Worm (Caenorhabditis elegans) whole organism, L4 larva: ENCODE measurements around the gene C52B9.19.

ENCODE experiments used
- F10B5.3 ChIP-seq: sonication (generic microtip); optimal IDR thresholded peaks from 2 replicates; lab custom pipeline; 2016; ENCODE audit warnings: mild to moderate bottlenecking, missing genetic modification characterization, missing compliant biosample characterization
- F37D6.2 ChIP-seq: sonication (generic microtip); optimal IDR thresholded peaks from 2 replicates; lab custom pipeline; 2016; ENCODE audit warnings: mild to moderate bottlenecking, missing genetic modification characterization, missing compliant biosample characterization
- R02D3.7 ChIP-seq: fragments of 150-350 bp; sonication (generic microtip); optimal IDR thresholded peaks from 3 replicates; lab custom pipeline; 2014; ENCODE audit warnings: missing biosample characterization, missing genetic modification characterization
- T20F7.1 ChIP-seq: fragments of 200-800 bp; sonication (Bioruptor generic); optimal IDR thresholded peaks from 2 replicates; lab custom pipeline; 2018; ENCODE audit warnings: mild to moderate bottlenecking, missing genetic modification characterization, missing compliant biosample characterization
- ZK546.5 ChIP-seq, 2 experiments: sonication (generic microtip); optimal IDR thresholded peaks; 2 replicates each; lab custom pipeline; 2017; ENCODE audit warnings: missing biosample characterization in 2 of 2, missing genetic modification characterization in 2 of 2
- aha-1 ChIP-seq: fragments of 150-350 bp; peaks from one replicate; lab custom pipeline; 2014; ENCODE audit warnings: missing biosample characterization, missing genetic modification characterization
- ama-1 ChIP-seq: fragments of 150-350 bp; optimal IDR thresholded peaks from 2 replicates; lab custom pipeline; 2014; ENCODE audit warnings: inconsistent platforms, mixed read lengths
- attf-4 ChIP-seq: sonication (generic microtip); optimal IDR thresholded peaks from 3 replicates; lab custom pipeline; 2017; ENCODE audit warnings: missing biosample characterization, missing genetic modification characterization
- ceh-20 ChIP-seq: fragments of 200-800 bp; sonication (Bioruptor generic); IDR thresholded peaks from 2 replicates; pipeline ENCODE4 v1.3.6; 2022; ENCODE audit warnings: missing genetic modification reagents, missing genetic modification characterization, missing compliant biosample characterization
- ceh-62 ChIP-seq: sonication (generic microtip); optimal IDR thresholded peaks from 2 replicates; lab custom pipeline; 2017; ENCODE audit warnings: missing biosample characterization, missing genetic modification characterization
- ceh-82 ChIP-seq: sonication (generic microtip); optimal IDR thresholded peaks from 2 replicates; lab custom pipeline; 2017; ENCODE audit warnings: missing biosample characterization, missing genetic modification characterization
- cey-2 ChIP-seq: sonication (generic microtip); optimal IDR thresholded peaks from 3 replicates; lab custom pipeline; 2017; ENCODE audit warnings: missing genetic modification characterization, mild to moderate bottlenecking, missing compliant biosample characterization, antibody characterized with exemption, borderline replicate concordance; ENCODE audit not compliant: insufficient read depth
- daf-16 ChIP-seq, 3 experiments: sonication (generic microtip); optimal IDR thresholded peaks; 2 replicates each; lab custom pipeline; 2016 to 2017; ENCODE audit warnings: missing genetic modification characterization in 3 of 3, missing genetic modification reagents in 3 of 3, mild to moderate bottlenecking in 2 of 3, missing compliant biosample characterization in 2 of 3, missing biosample characterization in 1 of 3, moderate library complexity in 1 of 3
- daf-19 ChIP-seq: fragments of 200-800 bp; sonication (Bioruptor generic); conservative IDR thresholded peaks from 2 replicates; pipeline ENCODE4 v1.3.6; 2022; ENCODE audit warnings: missing genetic modification characterization, missing compliant biosample characterization
- dmd-6 ChIP-seq: fragments of 200-800 bp; sonication (Bioruptor generic); IDR thresholded peaks from 2 replicates; pipeline ENCODE4 v1.3.6; 2022; ENCODE audit warnings: missing genetic modification reagents, missing genetic modification characterization, missing compliant biosample characterization
- dpl-1 ChIP-seq: fragments of 150-350 bp; optimal IDR thresholded peaks from 2 replicates; lab custom pipeline; 2014; ENCODE audit warnings: missing biosample characterization, missing genetic modification reagents, missing genetic modification characterization
- dve-1 ChIP-seq: sonication (generic microtip); optimal IDR thresholded peaks from 2 replicates; lab custom pipeline; 2017; ENCODE audit warnings: antibody characterized with exemption, mild to moderate bottlenecking, missing genetic modification characterization, missing compliant biosample characterization; ENCODE audit not compliant: insufficient read depth
- hif-1 ChIP-seq, 2 experiments: sonication (generic microtip); optimal IDR thresholded peaks; 2 replicates each; lab custom pipeline; 2016 to 2017; ENCODE audit warnings: missing compliant biosample characterization in 2 of 2, missing genetic modification characterization in 2 of 2, missing genetic modification reagents in 2 of 2, missing genotype in 2 of 2, mild to moderate bottlenecking in 1 of 2
- hlh-30 ChIP-seq: sonication (generic microtip); optimal IDR thresholded peaks from 2 replicates; lab custom pipeline; 2017; ENCODE audit warnings: antibody characterized with exemption, mild to moderate bottlenecking, missing genetic modification characterization, missing compliant biosample characterization; ENCODE audit not compliant: insufficient read depth
- hmg-1.1 ChIP-seq: fragments of 200-800 bp; sonication (Bioruptor generic); IDR thresholded peaks from 2 replicates; pipeline ENCODE4 v1.3.6; 2022; ENCODE audit warnings: missing genetic modification reagents, missing genetic modification characterization, missing compliant biosample characterization
- jun-1 ChIP-seq: fragments of 150-350 bp; optimal IDR thresholded peaks from 2 replicates; lab custom pipeline; 2014; ENCODE audit warnings: missing biosample characterization, missing genetic modification reagents, missing genetic modification characterization
- lim-7 ChIP-seq: fragments of 200-800 bp; sonication (Bioruptor generic); IDR thresholded peaks from 2 replicates; pipeline ENCODE4 v1.3.6; 2022; ENCODE audit warnings: missing genetic modification characterization, missing compliant biosample characterization
- lin-1 ChIP-seq: fragments of 200-800 bp; sonication (Bioruptor generic); IDR thresholded peaks from 2 replicates; pipeline ENCODE4 v1.3.6; 2022; ENCODE audit warnings: missing genetic modification reagents, missing genetic modification characterization, missing compliant biosample characterization
- lin-29 ChIP-seq: fragments of 200-800 bp; sonication (Bioruptor generic); IDR thresholded peaks from 2 replicates; pipeline ENCODE4 v1.3.6; 2022; ENCODE audit warnings: missing genetic modification reagents, missing genetic modification characterization, missing compliant biosample characterization
- lin-38 ChIP-seq: fragments of 200-800 bp; sonication (Bioruptor generic); IDR thresholded peaks from 2 replicates; pipeline ENCODE4 v1.3.6; 2022; ENCODE audit warnings: missing genetic modification reagents, missing genetic modification characterization, missing compliant biosample characterization
- lin-39 ChIP-seq: fragments of 150-350 bp; optimal IDR thresholded peaks from 2 replicates; lab custom pipeline; 2014; ENCODE audit warnings: missing biosample characterization, missing genetic modification reagents, missing genetic modification characterization
- lsy-2 ChIP-seq, 2 experiments: fragments of 150-350 bp in 1 of 2; sonication (generic microtip) in 1 of 2; optimal IDR thresholded peaks; 2 replicates each; lab custom pipeline; 2014 to 2017; ENCODE audit warnings: missing biosample characterization in 2 of 2, missing genetic modification characterization in 2 of 2
- madf-5 ChIP-seq, 2 experiments: fragments of 200-800 bp; sonication (Bioruptor generic); IDR thresholded peaks; 2 replicates each; pipeline ENCODE4 v1.3.6; 2022; ENCODE audit warnings: missing compliant biosample characterization in 2 of 2, missing genetic modification characterization in 2 of 2
- mdl-1 ChIP-seq, 2 experiments: fragments of 150-350 bp in 1 of 2; sonication (generic microtip) in 1 of 2; optimal IDR thresholded peaks; 2 replicates each; lab custom pipeline; 2014 to 2017; ENCODE audit warnings: missing biosample characterization in 2 of 2, missing genetic modification characterization in 2 of 2
- mdt-29 ChIP-seq: fragments of 200-800 bp; sonication (Bioruptor generic); IDR thresholded peaks from 2 replicates; pipeline ENCODE4 v1.3.6; 2022; ENCODE audit warnings: missing genetic modification reagents, missing genetic modification characterization, missing compliant biosample characterization
- mep-1 ChIP-seq: fragments of 150-350 bp; sonication (generic microtip); optimal IDR thresholded peaks from 3 replicates; lab custom pipeline; 2014; ENCODE audit warnings: missing biosample characterization, missing genetic modification characterization
- mxl-3 ChIP-seq: fragments of 200-800 bp; sonication (Bioruptor generic); optimal IDR thresholded peaks from 2 replicates; lab custom pipeline; 2018; ENCODE audit warnings: mild to moderate bottlenecking, missing genetic modification characterization, missing compliant biosample characterization
- nhr-11 ChIP-seq: fragments of 150-350 bp; optimal IDR thresholded peaks from 2 replicates; lab custom pipeline; 2014; ENCODE audit warnings: missing biosample characterization, missing genetic modification characterization
- nhr-111 ChIP-seq: fragments of 200-800 bp; sonication (Bioruptor generic); optimal IDR thresholded peaks from 2 replicates; lab custom pipeline; 2018; ENCODE audit warnings: mild to moderate bottlenecking, missing genetic modification characterization, missing compliant biosample characterization
- nhr-28 ChIP-seq: fragments of 150-350 bp; optimal IDR thresholded peaks from 2 replicates; lab custom pipeline; 2014; ENCODE audit warnings: missing biosample characterization, missing genetic modification characterization
- nhr-42 ChIP-seq: fragments of 200-800 bp; sonication (Bioruptor generic); IDR thresholded peaks from 2 replicates; pipeline ENCODE4 v1.3.6; 2022; ENCODE audit warnings: missing genetic modification characterization, missing compliant biosample characterization
- nhr-6 ChIP-seq: fragments of 150-350 bp; optimal IDR thresholded peaks from 2 replicates; lab custom pipeline; 2014; ENCODE audit warnings: missing biosample characterization, missing genetic modification characterization
- pha-4 ChIP-seq, 2 experiments: fragments of 150-350 bp in 1 of 2; fragments of 200-800 bp in 1 of 2; sonication (Bioruptor generic) in 1 of 2; IDR thresholded peaks in 1 of 2; optimal IDR thresholded peaks in 1 of 2; 2 replicates each; pipeline versions ENCODE4 v1.3.6 to Lab custom; 2014 to 2022; ENCODE audit warnings: missing genetic modification characterization in 2 of 2, missing genetic modification reagents in 2 of 2, missing biosample characterization in 1 of 2, missing compliant biosample characterization in 1 of 2
- skn-1 ChIP-seq: fragments of 150-350 bp; optimal IDR thresholded peaks from 2 replicates; lab custom pipeline; 2014; ENCODE audit warnings: missing biosample characterization, missing genetic modification characterization
- snpc-1.2 ChIP-seq: fragments of 200-800 bp; sonication (Bioruptor generic); IDR thresholded peaks from 2 replicates; pipeline ENCODE4 v1.3.6; 2022; ENCODE audit warnings: missing genetic modification reagents, missing genetic modification characterization, missing compliant biosample characterization
- spr-1 ChIP-seq: sonication (generic microtip); optimal IDR thresholded peaks from 2 replicates; lab custom pipeline; 2016; ENCODE audit warnings: mild to moderate bottlenecking, missing genetic modification characterization, missing compliant biosample characterization
- unc-39 ChIP-seq: sonication (generic microtip); optimal IDR thresholded peaks from 2 replicates; lab custom pipeline; 2017; ENCODE audit warnings: missing biosample characterization, missing genetic modification characterization
- unc-62 ChIP-seq, 3 experiments: fragments of 150-350 bp in 1 of 3; sonication (generic microtip); optimal IDR thresholded peaks in 2 of 3; peaks in 1 of 3; 1 replicate in 1 of 3; 2 replicates in 2 of 3; lab custom pipeline; 2014 to 2017; ENCODE audit warnings: missing biosample characterization in 3 of 3, missing genetic modification characterization in 3 of 3, missing genetic modification reagents in 3 of 3, missing genotype in 1 of 3
- zfp-2 ChIP-seq: sonication (generic microtip); optimal IDR thresholded peaks from 2 replicates; lab custom pipeline; 2016; ENCODE audit warnings: mild to moderate bottlenecking, missing genetic modification characterization, missing compliant biosample characterization
- zip-11 ChIP-seq: fragments of 200-800 bp; sonication (Bioruptor generic); IDR thresholded peaks from 2 replicates; pipeline ENCODE4 v1.3.6; 2022; ENCODE audit warnings: missing genetic modification characterization, missing compliant biosample characterization
- zip-2 ChIP-seq: fragments of 150-350 bp; optimal IDR thresholded peaks from 2 replicates; lab custom pipeline; 2014; ENCODE audit warnings: missing biosample characterization, missing genetic modification characterization
- ztf-11 ChIP-seq: fragments of 150-350 bp; optimal IDR thresholded peaks from 2 replicates; lab custom pipeline; 2014; ENCODE audit warnings: missing biosample characterization, missing genetic modification characterization

The C52B9.19 gene

DNA sequence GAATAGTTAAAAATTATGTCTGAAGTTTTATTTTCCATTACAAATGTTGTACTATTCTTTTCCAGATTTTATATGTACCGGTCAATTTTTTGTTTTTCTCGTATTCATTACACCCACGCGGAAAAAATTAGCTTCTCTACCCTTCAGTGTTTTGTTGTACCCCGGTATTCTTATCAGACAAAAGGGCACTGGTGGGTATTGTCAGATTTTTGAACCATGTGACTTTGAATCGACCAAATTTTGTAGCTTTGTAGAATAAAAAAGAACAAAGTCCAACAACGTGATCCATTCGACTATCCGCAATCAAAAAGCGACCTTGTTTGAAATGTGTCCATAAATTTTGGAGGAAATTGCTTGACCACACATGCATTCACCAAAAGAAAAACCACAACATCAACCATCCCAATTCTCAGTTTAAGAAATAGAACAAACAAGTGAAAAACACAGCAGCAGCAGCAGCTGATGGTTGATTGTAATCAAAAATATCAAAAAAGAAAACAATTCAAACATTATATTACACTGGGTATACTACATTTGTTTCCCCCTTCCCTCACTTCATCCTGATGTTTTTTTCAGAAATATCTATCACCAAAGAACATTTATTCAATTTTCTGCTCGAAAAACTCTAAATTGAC is 37.7 kb upstream of the C52B9.19 start (continued):
- TF ChIP-seq mdl-1 (tag; optimal IDR thresholded peaks at IDR 0.05; lab: Kevin White, UChicago) (peak in 1 of 2 experiments; percentile 64), T20F7.1 (GFP tag; lab: Kevin White, UChicago) (no peak), hmg-1.1 (GFP tag; lab: Robert Waterston, UW) (no peak), ceh-20 (GFP tag; lab: Robert Waterston, UW) (no peak), nhr-28 (peak; percentile 71), cey-2 (tag; lab: Kevin White, UChicago) (no peak), unc-39 (no peak), R02D3.7 (no peak), lin-1 (GFP tag; lab: Robert Waterston, UW) (no peak), spr-1 (tag; lab: Kevin White, UChicago) (no peak), mep-1 (tag; lab: Kevin White, UChicago) (peak; percentile 13), nhr-42 (no peak), daf-16 (GFP tag; optimal IDR thresholded peaks at IDR 0.05; lab: Kevin White, UChicago) (peak in 1 of 2 experiments; percentile 85), daf-16 (tag; optimal IDR thresholded peaks at IDR 0.05; lab: Kevin White, UChicago) (peak; percentile 71), attf-4 (no peak), ztf-11 (tag; lab: Kevin White, UChicago) (no peak), dpl-1 (GFP tag; lab: Kevin White, UChicago) (no peak), mxl-3 (GFP tag; lab: Kevin White, UChicago) (no peak), aha-1 (tag; lab: Kevin White, UChicago) (no peak), daf-19 (GFP tag; lab: Robert Waterston, UW) (no peak), mdt-29 (peak; percentile 50; the same call in 1 of the 2 replicates), nhr-6 (tag; lab: Kevin White, UChicago) (no peak), F10B5.3 (tag; lab: Kevin White, UChicago) (no peak), ceh-62 (tag; lab: Kevin White, UChicago) (no peak), ZK546.5 (tag; optimal IDR thresholded peaks at IDR 0.05; lab: Kevin White, UChicago) (no peak), F37D6.2 (no peak), nhr-11 (tag; lab: Kevin White, UChicago) (peak; percentile 2), lin-39 (tag; lab: Kevin White, UChicago) (no peak), unc-62 (GFP tag; optimal IDR thresholded peaks at IDR 0.05 in 1 of 2; lab: Kevin White, UChicago) (peak in 1 of 2 experiments; percentile 78), unc-62 (tag; optimal IDR thresholded peaks at IDR 0.05; lab: Kevin White, UChicago) (no peak), dve-1 (tag; lab: Kevin White, UChicago) (peak; percentile 77), nhr-111 (no peak), hlh-30 (tag; lab: Kevin White, UChicago) (peak; percentile 68)

DNA sequence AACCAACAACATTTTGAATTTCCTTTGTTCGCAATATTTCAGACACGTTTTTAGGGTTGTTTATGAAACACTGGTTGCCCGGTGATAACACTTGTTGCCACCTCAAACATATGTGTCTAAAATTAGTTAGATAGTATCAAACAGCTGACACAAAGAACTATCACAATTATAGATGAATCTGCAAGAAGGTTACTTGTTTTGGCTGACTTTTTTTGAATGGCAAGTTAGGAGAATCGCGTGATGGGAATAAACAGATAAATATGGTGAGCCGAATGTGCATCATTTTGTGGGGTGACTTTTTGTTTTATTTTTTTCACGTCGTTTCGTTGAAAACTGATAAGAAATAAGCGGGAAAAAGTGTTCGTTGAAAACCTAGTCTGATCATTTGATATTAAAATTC is 37.2 kb upstream of the C52B9.19 start:
- no peak for TF ChIP-seq jun-1 (tag; lab: Kevin White, UChicago)
- peak in 1 of 2 experiments; percentile 0 for TF ChIP-seq lsy-2 (tag; optimal IDR thresholded peaks at IDR 0.05; lab: Kevin White, UChicago)
- TF ChIP-seq skn-1 (tag; lab: Kevin White, UChicago): no peak
- TF ChIP-seq R02D3.7: no peak
- TF ChIP-seq pha-4 (GFP tag; IDR thresholded peaks at IDR 0.05; lab: Robert Waterston, UW): no peak
- TF ChIP-seq pha-4 (tag; optimal IDR thresholded peaks at IDR 0.05; lab: Kevin White, UChicago): no peak
- TF ChIP-seq zip-2: no peak
- no peak for TF ChIP-seq lim-7 (GFP tag; lab: Robert Waterston, UW)
- no peak for TF ChIP-seq lin-29 (GFP tag; lab: Robert Waterston, UW)
- no peak for TF ChIP-seq mdl-1 (tag; optimal IDR thresholded peaks at IDR 0.05; lab: Kevin White, UChicago)
- TF ChIP-seq nhr-111: no peak
- no peak for TF ChIP-seq zip-11 (GFP tag; lab: Robert Waterston, UW)
- no peak for TF ChIP-seq nhr-42
- TF ChIP-seq zfp-2 (tag; lab: Kevin White, UChicago): no peak
- TF ChIP-seq dmd-6 (GFP tag; lab: Robert Waterston, UW): peak; percentile 75
- TF ChIP-seq daf-16 (GFP tag; optimal IDR thresholded peaks at IDR 0.05; lab: Kevin White, UChicago): peak in 1 of 2 experiments; percentile 3
- TF ChIP-seq daf-16 (tag; optimal IDR thresholded peaks at IDR 0.05; lab: Kevin White, UChicago): peak; percentile 99
- TF ChIP-seq hmg-1.1 (GFP tag; lab: Robert Waterston, UW): no peak
- no peak for TF ChIP-seq lin-38 (GFP tag; lab: Robert Waterston, UW)
- TF ChIP-seq ceh-82: no peak
- TF ChIP-seq madf-5 (GFP tag; IDR thresholded peaks at IDR 0.05; lab: Robert Waterston, UW): no peak
- no peak for TF ChIP-seq T20F7.1 (GFP tag; lab: Kevin White, UChicago)
- peak; percentile 84 for TF ChIP-seq dve-1 (tag; lab: Kevin White, UChicago)
- no peak for TF ChIP-seq ceh-62 (tag; lab: Kevin White, UChicago)
- TF ChIP-seq daf-19 (GFP tag; lab: Robert Waterston, UW): no peak
- TF ChIP-seq hif-1 (tag; optimal IDR thresholded peaks at IDR 0.05; lab: Kevin White, UChicago): no peak
- TF ChIP-seq ZK546.5 (tag; optimal IDR thresholded peaks at IDR 0.05; lab: Kevin White, UChicago): no peak
- TF ChIP-seq snpc-1.2 (GFP tag; lab: Robert Waterston, UW): no peak
- TF ChIP-seq ama-1: no peak
